Worm (Caenorhabditis elegans): ENCODE measurements around the gene C34F11.2.
A peak's percentile ranks its signal among the peaks of the same experiment; 100 is the strongest.

The C34F11.2 gene

DNA sequence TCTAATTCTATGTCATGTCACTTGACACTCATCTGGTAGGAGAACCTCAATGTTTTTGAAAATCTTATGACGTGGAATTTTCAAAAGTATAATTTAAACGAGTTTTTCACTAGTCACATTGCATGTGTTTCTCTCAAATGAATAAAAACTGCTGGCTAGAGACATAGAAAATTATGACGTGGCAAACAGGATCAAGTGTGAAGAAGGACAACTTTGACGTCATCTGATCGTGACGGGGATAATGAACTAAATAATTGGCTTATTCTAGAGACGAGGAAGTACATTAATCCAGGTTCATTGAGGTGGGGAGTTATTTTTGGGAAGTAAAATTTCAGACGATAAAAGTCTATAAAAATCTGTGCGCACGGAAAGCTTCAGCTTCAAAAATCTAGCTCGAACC lies 28.9 kb upstream of the C34F11.2 start:
- peak; percentile 40 for TF ChIP-seq nhr-25 (tag; optimal IDR thresholded peaks at IDR 0.05)
- TF ChIP-seq lsy-2 (tag; optimal IDR thresholded peaks at IDR 0.05) = peak in 1 of 2 experiments; percentile 38
- TF ChIP-seq nhr-129 (tag; optimal IDR thresholded peaks at IDR 0.05) = no peak

DNA sequence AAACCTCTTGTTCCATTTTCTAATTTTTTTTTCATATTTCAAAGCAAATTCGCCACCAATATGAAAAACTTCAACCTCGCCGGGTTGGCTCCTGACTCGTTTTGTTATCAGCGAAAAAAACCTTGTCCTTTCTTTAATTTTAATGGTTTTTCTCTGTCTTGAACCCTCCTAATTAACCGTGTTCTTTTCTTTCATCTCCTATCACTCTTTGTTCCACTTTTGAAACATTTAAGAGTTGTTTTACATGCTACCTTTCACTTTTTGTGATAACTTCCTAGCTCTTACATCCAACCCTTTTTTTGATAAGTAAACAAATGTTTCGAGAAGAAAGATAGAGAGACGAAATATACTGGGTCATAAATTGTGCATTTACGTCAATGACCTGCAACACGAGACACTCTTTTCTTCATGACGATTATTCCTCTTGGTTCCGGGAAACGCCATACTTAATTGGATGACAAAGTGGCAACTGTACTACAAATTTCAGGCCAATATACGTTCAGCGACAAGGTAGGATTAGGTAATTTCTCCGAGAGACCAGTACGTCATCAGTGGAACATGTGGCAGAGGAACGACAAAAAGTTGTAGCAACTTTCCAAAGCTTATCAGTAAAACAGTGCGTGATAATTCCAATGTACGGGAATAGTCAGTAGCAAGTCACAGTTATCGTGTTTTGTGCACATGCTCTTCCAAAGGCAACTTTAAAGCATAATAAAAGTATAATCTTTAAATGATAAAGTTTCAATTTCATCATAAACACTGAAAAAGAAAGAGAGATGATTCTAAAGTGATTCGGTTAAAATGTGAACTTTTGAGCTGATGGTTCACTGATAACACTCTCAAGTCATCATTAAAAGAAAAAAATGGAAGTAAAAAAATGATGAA lies 27.2 kb upstream of the C34F11.2 start:
- TF ChIP-seq F13H6.1 (tag; optimal IDR thresholded peaks at IDR 0.05) (peak; percentile 2), sma-9 (GFP tag; optimal IDR thresholded peaks at IDR 0.05) (peak; percentile 51), sma-9 (tag; optimal IDR thresholded peaks at IDR 0.05) (no peak), gmeb-1 (tag; optimal IDR thresholded peaks at IDR 0.05) (no peak), mab-5 (tag; optimal IDR thresholded peaks at IDR 0.05) (no peak), ceh-16 (tag; optimal IDR thresholded peaks at IDR 0.05) (no peak), aly-2 (tag; optimal IDR thresholded peaks at IDR 0.05) (no peak), nhr-129 (tag; optimal IDR thresholded peaks at IDR 0.05) (no peak), sem-4 (tag; optimal IDR thresholded peaks at IDR 0.05) (no peak), nhr-25 (tag; optimal IDR thresholded peaks at IDR 0.05) (no peak), fos-1 (tag; optimal IDR thresholded peaks at IDR 0.05) (peak; percentile 68)

DNA sequence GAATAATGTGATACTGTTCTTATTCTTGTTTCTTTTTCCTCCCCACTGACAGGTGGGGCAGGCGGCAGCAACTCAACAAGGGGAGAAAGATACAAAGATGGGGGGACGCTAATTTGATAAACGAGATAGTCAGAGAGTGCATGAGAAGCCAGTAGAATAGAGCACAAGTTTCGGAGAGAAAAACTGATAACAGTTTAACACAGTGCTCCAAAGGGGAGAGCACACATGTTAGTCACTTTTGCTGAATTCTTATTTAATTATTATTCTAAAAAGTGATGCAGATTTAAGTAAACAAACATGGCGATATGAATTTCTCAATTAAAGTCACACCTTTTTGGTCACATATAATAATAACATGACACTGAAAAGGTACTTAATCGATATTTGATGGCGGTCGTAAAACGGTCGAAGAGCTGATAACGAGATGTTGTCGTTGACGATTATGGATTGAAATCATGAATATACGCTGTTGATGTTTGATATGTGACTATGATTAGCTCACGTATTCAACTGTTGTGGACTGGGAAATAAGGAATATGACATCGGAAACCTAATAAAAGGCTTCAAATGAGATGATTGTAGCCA lies 26.0 kb upstream of the C34F11.2 start:
- no peak for TF ChIP-seq nhr-25 (tag; optimal IDR thresholded peaks at IDR 0.05)
- TF ChIP-seq fos-1 (tag; optimal IDR thresholded peaks at IDR 0.05) = peak; percentile 59
- peak; percentile 25 for TF ChIP-seq F13H6.1 (tag; optimal IDR thresholded peaks at IDR 0.05)
- peak; percentile 15 for TF ChIP-seq egl-27 (tag; optimal IDR thresholded peaks at IDR 0.05)
- peak; percentile 14 for TF ChIP-seq sma-9 (GFP tag; optimal IDR thresholded peaks at IDR 0.05)
- no peak for TF ChIP-seq sma-9 (tag; optimal IDR thresholded peaks at IDR 0.05)

DNA sequence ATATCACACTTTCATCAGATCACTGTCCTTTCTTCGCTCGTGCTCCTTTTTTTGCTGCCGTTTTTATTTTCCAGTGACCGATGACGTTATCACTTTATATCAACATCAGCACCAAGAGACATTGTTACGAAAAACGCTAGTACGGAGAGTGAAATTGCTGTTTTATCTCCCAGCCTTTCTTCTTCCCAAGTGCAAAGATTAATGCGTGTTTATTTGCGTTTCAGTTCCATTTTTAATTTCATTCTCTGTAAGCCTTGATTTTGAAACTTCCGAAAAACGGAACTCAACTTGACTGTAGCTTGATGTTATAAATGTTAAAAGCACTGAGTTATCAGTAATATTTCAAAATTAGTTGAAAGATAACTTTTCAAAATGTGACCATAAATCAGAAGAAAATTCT lies 25.2 kb upstream of the C34F11.2 start:
- TF ChIP-seq sma-9 (GFP tag; optimal IDR thresholded peaks at IDR 0.05) (peak; percentile 29), sma-9 (tag; optimal IDR thresholded peaks at IDR 0.05) (no peak), Y55F3AM.14 (GFP tag; optimal IDR thresholded peaks at IDR 0.05) (no peak), fos-1 (tag; optimal IDR thresholded peaks at IDR 0.05) (peak; percentile 63)

DNA sequence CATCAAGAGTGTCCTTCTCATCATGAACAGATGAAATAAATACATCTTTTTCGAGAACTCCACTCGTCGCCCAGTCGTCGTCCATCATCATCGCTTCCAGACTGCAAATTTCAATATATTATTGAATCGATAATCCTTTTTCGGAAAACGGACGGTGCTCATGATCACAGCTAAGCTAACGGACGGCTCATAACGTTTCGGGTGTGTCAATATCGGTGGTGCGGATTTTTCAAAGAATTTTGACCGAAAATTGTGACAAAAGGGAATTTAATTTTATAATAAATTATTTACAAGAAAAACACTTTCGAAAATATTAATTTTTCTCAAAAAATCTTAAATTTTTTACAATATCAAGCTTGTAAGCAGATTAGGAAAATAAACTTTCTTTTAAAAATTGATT lies 24.6 kb upstream of the C34F11.2 start, which contains the start of gene crh-2:
Gene crh-2 (minus strand): TSS at position 101 of the 400 bp plus-strand sequence.
- TF ChIP-seq nhr-12 (tag; optimal IDR thresholded peaks at IDR 0.05) = no peak

DNA sequence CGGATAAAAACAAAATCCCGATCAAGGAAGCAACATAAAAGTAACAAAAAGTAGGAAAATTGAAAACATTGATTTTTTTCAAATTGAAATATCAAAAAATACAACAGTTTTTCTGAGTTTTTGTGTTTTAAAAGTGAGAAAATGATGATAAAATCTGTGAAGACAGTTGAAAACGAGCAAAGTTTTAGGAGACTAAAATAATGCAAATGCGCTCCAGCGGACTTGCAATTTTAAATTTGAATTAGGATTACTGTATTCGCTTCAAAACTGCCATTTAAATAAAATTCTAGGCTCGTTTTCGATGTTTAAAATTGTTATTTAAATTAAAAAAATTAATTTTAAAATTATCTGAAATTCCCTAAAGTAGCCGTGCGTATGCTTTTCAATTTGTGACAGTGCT lies 24.1 kb upstream of the C34F11.2 start:
- no peak for TF ChIP-seq nhr-237 (tag; optimal IDR thresholded peaks at IDR 0.05)
- TF ChIP-seq ZK546.5 (tag; optimal IDR thresholded peaks at IDR 0.05) = no peak
- TF ChIP-seq nhr-129 (tag; optimal IDR thresholded peaks at IDR 0.05) = no peak
- no peak for TF ChIP-seq lin-39 (tag; optimal IDR thresholded peaks at IDR 0.05)
- TF ChIP-seq F13H6.1 (tag; optimal IDR thresholded peaks at IDR 0.05) = no peak
- no peak for TF ChIP-seq nhr-25 (tag; optimal IDR thresholded peaks at IDR 0.05)
- no peak for TF ChIP-seq skn-1 (tag; optimal IDR thresholded peaks at IDR 0.05)
- TF ChIP-seq dmd-4 (tag; optimal IDR thresholded peaks at IDR 0.05) = no peak

DNA sequence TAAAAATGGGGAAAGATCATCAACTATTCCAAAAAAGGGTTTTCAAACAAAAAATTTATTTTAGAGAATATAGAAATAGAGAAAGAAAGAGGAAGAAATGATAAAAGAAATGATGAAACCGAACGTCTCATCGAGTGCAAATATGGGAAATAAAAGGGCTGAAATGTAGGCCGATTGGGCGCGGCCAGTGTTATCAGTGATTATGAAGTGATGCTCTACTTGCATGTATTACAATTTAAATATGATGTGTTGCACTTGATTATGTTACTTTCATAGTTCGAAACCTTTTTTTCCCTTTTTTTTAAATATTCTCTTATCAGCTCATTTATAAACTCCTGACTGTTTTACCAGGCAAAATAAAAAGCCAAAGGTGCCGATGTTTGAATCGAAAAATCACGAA lies 20.3 kb upstream of the C34F11.2 start:
- TF ChIP-seq skn-1 (tag; optimal IDR thresholded peaks at IDR 0.05) = no peak
- peak; percentile 97 for TF ChIP-seq fos-1 (tag; optimal IDR thresholded peaks at IDR 0.05)
- peak; percentile 52 for TF ChIP-seq F13H6.1 (tag; optimal IDR thresholded peaks at IDR 0.05)
- TF ChIP-seq sma-9 (GFP tag; optimal IDR thresholded peaks at IDR 0.05) = peak; percentile 44
- no peak for TF ChIP-seq sma-9 (tag; optimal IDR thresholded peaks at IDR 0.05)

DNA sequence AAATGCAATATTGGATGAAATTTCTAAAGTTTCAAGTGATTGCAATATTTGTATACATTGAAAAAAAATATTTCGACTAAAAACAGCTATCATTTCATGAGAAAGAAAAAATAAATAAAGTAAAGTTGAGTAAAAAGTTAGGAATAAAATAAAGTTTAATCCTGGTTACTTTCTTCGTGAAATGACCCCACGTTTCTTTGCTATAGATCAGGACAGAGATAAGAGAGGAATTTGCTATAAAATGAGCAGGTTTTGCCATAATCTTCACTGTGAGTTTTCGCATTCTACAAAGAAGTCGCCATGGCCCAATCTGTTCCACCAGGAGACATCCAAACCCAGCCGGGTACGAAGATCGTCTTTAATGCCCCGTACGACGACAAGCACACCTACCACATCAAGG lies 18.0 kb upstream of the C34F11.2 start, which contains the start of gene msp-49:
Gene msp-49 (plus strand): TSS at position 301 of the 400 bp plus-strand sequence.
- TF ChIP-seq ztf-1 (GFP tag; conservative IDR thresholded peaks at IDR 0.05) (no peak), blmp-1 (tag; optimal IDR thresholded peaks at IDR 0.05; ENCODE audit: insufficient read depth) (no peak), unc-39 (tag; optimal IDR thresholded peaks at IDR 0.05) (no peak), aly-2 (tag; optimal IDR thresholded peaks at IDR 0.05) (no peak), F13H6.1 (tag; optimal IDR thresholded peaks at IDR 0.05) (no peak), nhr-11 (tag; optimal IDR thresholded peaks at IDR 0.05) (no peak), C34F6.9 (tag; optimal IDR thresholded peaks at IDR 0.05) (no peak)
